Worm (Caenorhabditis elegans) whole organism, L4 larva: ENCODE data around the gene fbxa-60.

Experiments used
- F10B5.3 ChIP-seq: sonication (generic microtip); optimal IDR thresholded peaks from 2 replicates; lab custom pipeline; 2016; ENCODE audit warnings: mild to moderate bottlenecking, missing genetic modification characterization, missing compliant biosample characterization
- F49E8.2 ChIP-seq: sonication (generic microtip); optimal IDR thresholded peaks from 2 replicates; lab custom pipeline; 2016; ENCODE audit warnings: missing compliant biosample characterization, mild to moderate bottlenecking, missing genetic modification characterization, borderline replicate concordance
- R02D3.7 ChIP-seq: fragments of 150-350 bp; sonication (generic microtip); optimal IDR thresholded peaks from 3 replicates; lab custom pipeline; 2014; ENCODE audit warnings: missing biosample characterization, missing genetic modification characterization
- ama-1 ChIP-seq: fragments of 150-350 bp; optimal IDR thresholded peaks from 2 replicates; lab custom pipeline; 2014; ENCODE audit warnings: inconsistent platforms, mixed read lengths
- dmd-8 ChIP-seq: fragments of 200-800 bp; sonication (Bioruptor generic); IDR thresholded peaks from 2 replicates; pipeline ENCODE4 v1.3.6; 2022; ENCODE audit warnings: missing genetic modification characterization, missing compliant biosample characterization
- fos-1 ChIP-seq: fragments of 150-350 bp; optimal IDR thresholded peaks from 2 replicates; lab custom pipeline; 2014; ENCODE audit warnings: missing biosample characterization, missing genetic modification characterization
- hlh-11 ChIP-seq: fragments of 200-800 bp; sonication (Bioruptor generic); optimal IDR thresholded peaks from 2 replicates; lab custom pipeline; 2018; ENCODE audit warnings: mild to moderate bottlenecking, missing genetic modification characterization, missing compliant biosample characterization
- nhr-237 ChIP-seq: sonication (generic microtip); optimal IDR thresholded peaks from 2 replicates; lab custom pipeline; 2017; ENCODE audit warnings: missing biosample characterization, missing genetic modification characterization
- nhr-25 ChIP-seq: sonication (generic microtip); optimal IDR thresholded peaks from 2 replicates; lab custom pipeline; 2017; ENCODE audit warnings: missing genetic modification characterization, mild to moderate bottlenecking, missing compliant biosample characterization, antibody characterized with exemption, moderate library complexity, borderline replicate concordance; ENCODE audit not compliant: insufficient read depth
- nhr-77 ChIP-seq: fragments of 150-350 bp; optimal IDR thresholded peaks from 2 replicates; lab custom pipeline; 2014; ENCODE audit warnings: missing biosample characterization, missing genetic modification characterization
- skn-1 ChIP-seq: fragments of 150-350 bp; optimal IDR thresholded peaks from 2 replicates; lab custom pipeline; 2014; ENCODE audit warnings: missing biosample characterization, missing genetic modification characterization
- unc-130 ChIP-seq: sonication (generic microtip); optimal IDR thresholded peaks from 2 replicates; lab custom pipeline; 2016; ENCODE audit warnings: missing genetic modification reagents, missing genetic modification characterization, missing compliant biosample characterization
- unc-62 ChIP-seq, 3 experiments: fragments of 150-350 bp in 1 of 3; sonication (generic microtip); optimal IDR thresholded peaks in 2 of 3; peaks in 1 of 3; 1 replicate in 1 of 3; 2 replicates in 2 of 3; lab custom pipeline; 2014 to 2017; ENCODE audit warnings: missing biosample characterization in 3 of 3, missing genetic modification characterization in 3 of 3, missing genetic modification reagents in 3 of 3, missing genotype in 1 of 3
- ztf-11 ChIP-seq: fragments of 150-350 bp; optimal IDR thresholded peaks from 2 replicates; lab custom pipeline; 2014; ENCODE audit warnings: missing biosample characterization, missing genetic modification characterization

DNA sequence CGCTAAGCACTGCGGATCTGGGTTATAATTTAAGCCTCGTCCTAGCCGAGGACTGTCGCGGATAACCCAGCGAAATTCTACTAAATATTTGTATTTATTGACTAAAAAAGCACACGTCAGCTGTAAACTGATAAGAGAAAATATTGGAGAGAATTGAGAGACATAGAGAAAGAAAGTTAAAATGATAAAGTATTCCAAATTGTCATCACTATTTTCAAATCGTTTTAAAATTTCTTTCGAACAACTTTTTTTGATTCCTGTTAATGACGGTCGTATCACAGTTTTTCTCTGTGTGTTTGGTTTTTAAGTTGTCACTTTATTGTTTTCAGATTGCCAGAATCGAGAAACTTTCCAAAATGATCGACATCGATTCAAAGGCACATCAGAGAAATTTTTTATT lies 15.8 kb upstream of the fbxa-60 start, which contains the start of gene fbxa-51:
- TF ChIP-seq F10B5.3 (tag; lab: Kevin White, UChicago) (no peak), nhr-77 (tag; lab: Kevin White, UChicago) (no peak), fos-1 (tag; lab: Kevin White, UChicago) (no peak), skn-1 (tag; lab: Kevin White, UChicago) (no peak), ztf-11 (tag; lab: Kevin White, UChicago) (no peak), R02D3.7 (tag; lab: Kevin White, UChicago) (no peak), unc-130 (GFP tag; lab: Kevin White, UChicago) (no peak), nhr-237 (tag; lab: Kevin White, UChicago) (no peak), hlh-11 (tag; lab: Kevin White, UChicago) (no peak), ama-1 (lab: Kevin White, UChicago) (no peak), dmd-8 (GFP tag; lab: Robert Waterston, UW) (no peak), F49E8.2 (no peak), unc-62 (GFP tag; optimal IDR thresholded peaks at IDR 0.05 in 1 of 2; lab: Kevin White, UChicago) (no peak), unc-62 (tag; optimal IDR thresholded peaks at IDR 0.05; lab: Kevin White, UChicago) (no peak), nhr-25 (tag; lab: Kevin White, UChicago) (no peak)
